Worm (Caenorhabditis elegans) whole organism, early embryonic: ENCODE results near the gene C16C8.7.

Experiments used
- F13C5.2 ChIP-seq: sonication (generic microtip); optimal IDR thresholded peaks from 2 replicates; lab custom pipeline; 2017; ENCODE audit warnings: mild to moderate bottlenecking, missing genetic modification characterization, inconsistent platforms, missing compliant biosample characterization
- ama-1 ChIP-seq: fragments of 150-350 bp; optimal IDR thresholded peaks from 2 replicates; lab custom pipeline; 2014
- ets-7 ChIP-seq: sonication (generic microtip); optimal IDR thresholded peaks from 2 replicates; lab custom pipeline; 2016; ENCODE audit warnings: missing genotype, missing genetic modification characterization, missing compliant biosample characterization
- scrt-1 ChIP-seq: fragments of 200-800 bp; sonication (Bioruptor generic); IDR thresholded peaks from 2 replicates; pipeline ENCODE4 v1.3.6; 2022; ENCODE audit warnings: missing genetic modification characterization, missing compliant biosample characterization
- tbx-11 ChIP-seq: fragments of 200-800 bp; sonication (Bioruptor generic); IDR thresholded peaks from 2 replicates; pipeline ENCODE4 v1.3.6; 2022; ENCODE audit warnings: missing genetic modification characterization, missing compliant biosample characterization
- tra-4 ChIP-seq: sonication (generic microtip); optimal IDR thresholded peaks from 2 replicates; lab custom pipeline; 2017; ENCODE audit warnings: missing genetic modification characterization, missing compliant biosample characterization

DNA sequence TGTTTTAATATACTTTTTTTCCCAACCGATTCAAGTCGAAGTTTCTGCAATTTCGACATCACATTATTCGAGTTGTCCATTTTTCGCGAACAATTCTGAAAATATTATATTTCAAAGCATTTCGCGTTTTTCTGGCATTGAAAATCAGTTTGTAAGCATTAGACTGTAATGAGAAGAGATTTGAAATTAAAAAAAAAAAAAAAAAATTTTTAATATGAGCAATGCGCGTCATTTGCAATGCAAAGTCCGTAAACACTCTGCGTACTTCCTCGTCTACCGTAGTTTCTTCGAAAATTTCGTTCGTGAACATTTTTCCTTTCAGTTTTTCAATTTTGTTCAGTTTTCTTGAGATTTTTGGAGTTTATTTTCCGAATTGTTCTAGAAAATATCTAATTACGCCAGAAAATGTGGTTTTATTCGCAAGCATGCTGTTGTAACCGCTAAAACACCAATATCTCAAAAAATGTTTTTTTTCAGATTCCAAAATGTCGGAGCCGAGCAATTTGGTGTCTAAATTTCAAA, 14.6 kb downstream of the C16C8.7 start, which contains the start of the genes C16C8.5 and C16C8.16:
- TF ChIP-seq ama-1 (lab: Kevin White, UChicago) (no peak), scrt-1 (GFP tag; lab: Robert Waterston, UW) (no peak), F13C5.2 (no peak), tbx-11 (GFP tag; lab: Robert Waterston, UW) (no peak), ets-7 (tag; lab: Kevin White, UChicago) (no peak), tra-4 (tag; lab: Kevin White, UChicago) (no peak)
